Worm (Caenorhabditis elegans) whole organism, mixed stage, embryonic: ENCODE data around the gene ceh-90.
A peak's percentile ranks its signal among the peaks of the same experiment; 100 is the strongest.

Experiments used
- M03D4.4 ChIP-seq: sonication (generic microtip); optimal IDR thresholded peaks from 2 replicates; lab custom pipeline; 2017; ENCODE audit warnings: mild to moderate bottlenecking, missing genetic modification characterization, missing compliant biosample characterization
- bed-3 ChIP-seq: fragments of 200-800 bp; sonication (Bioruptor generic); optimal IDR thresholded peaks from 3 replicates; lab custom pipeline; 2018; ENCODE audit warnings: mild to moderate bottlenecking, missing genetic modification characterization, moderate library complexity, missing compliant biosample characterization
- blmp-1 ChIP-seq: fragments of 150-350 bp; optimal IDR thresholded peaks from 2 replicates; lab custom pipeline; 2014; ENCODE audit warnings: missing biosample characterization, missing genetic modification characterization
- ceh-39 ChIP-seq: fragments of 150-350 bp; optimal IDR thresholded peaks from 2 replicates; lab custom pipeline; 2014; ENCODE audit warnings: missing biosample characterization, missing genetic modification characterization
- ceh-43 ChIP-seq: fragments of 200-800 bp; sonication (Bioruptor generic); optimal IDR thresholded peaks from 2 replicates; lab custom pipeline; 2018; ENCODE audit warnings: mild to moderate bottlenecking, missing genetic modification characterization, moderate library complexity, missing compliant biosample characterization
- ceh-83 ChIP-seq: fragments of 200-800 bp; sonication (Bioruptor generic); optimal IDR thresholded peaks from 2 replicates; lab custom pipeline; 2018; ENCODE audit warnings: mild to moderate bottlenecking, missing genetic modification characterization, missing compliant biosample characterization
- ces-1 ChIP-seq: fragments of 150-350 bp; optimal IDR thresholded peaks from 2 replicates; lab custom pipeline; 2014; ENCODE audit warnings: missing biosample characterization, missing genetic modification reagents, missing genetic modification characterization
- cnd-1 ChIP-seq: fragments of 200-800 bp; sonication (Bioruptor generic); optimal IDR thresholded peaks from 2 replicates; lab custom pipeline; 2018; ENCODE audit warnings: mild to moderate bottlenecking, missing genetic modification characterization, missing compliant biosample characterization
- drap-1 ChIP-seq: fragments of 200-800 bp; sonication (Bioruptor generic); optimal IDR thresholded peaks from 3 replicates; lab custom pipeline; 2018; ENCODE audit warnings: mild to moderate bottlenecking, missing genetic modification characterization, missing compliant biosample characterization
- elt-1 ChIP-seq: sonication (generic microtip); optimal IDR thresholded peaks from 2 replicates; lab custom pipeline; 2017; ENCODE audit warnings: missing genetic modification characterization, mild to moderate bottlenecking, missing compliant biosample characterization, antibody characterized with exemption, moderate library complexity, borderline replicate concordance; ENCODE audit not compliant: insufficient read depth
- elt-3 ChIP-seq: fragments of 150-350 bp; optimal IDR thresholded peaks from 2 replicates; lab custom pipeline; 2014; ENCODE audit warnings: missing biosample characterization, missing genetic modification characterization
- flh-1 ChIP-seq: fragments of 200-800 bp; sonication (Bioruptor generic); optimal IDR thresholded peaks from 2 replicates; lab custom pipeline; 2018; ENCODE audit warnings: mild to moderate bottlenecking, missing genetic modification characterization, moderate library complexity, missing compliant biosample characterization
- ham-2 ChIP-seq: fragments of 200-800 bp; sonication (Bioruptor generic); optimal IDR thresholded peaks from 2 replicates; lab custom pipeline; 2018; ENCODE audit warnings: mild to moderate bottlenecking, missing genetic modification characterization, missing compliant biosample characterization
- lin-13 ChIP-seq: fragments of 150-350 bp; optimal IDR thresholded peaks from 2 replicates; lab custom pipeline; 2014; ENCODE audit warnings: missing biosample characterization, missing genetic modification characterization
- lin-32 ChIP-seq: fragments of 200-800 bp; sonication (Bioruptor generic); optimal IDR thresholded peaks from 2 replicates; lab custom pipeline; 2018; ENCODE audit warnings: mild to moderate bottlenecking, missing genetic modification characterization, missing compliant biosample characterization
- mab-5 ChIP-seq: fragments of 150-350 bp; optimal IDR thresholded peaks from 2 replicates; lab custom pipeline; 2014; ENCODE audit warnings: missing biosample characterization, missing genetic modification characterization
- mep-1 ChIP-seq: fragments of 150-350 bp; optimal IDR thresholded peaks from 2 replicates; lab custom pipeline; 2017; ENCODE audit warnings: missing biosample characterization, missing genetic modification reagents, missing genetic modification characterization, inconsistent platforms
- nhr-2 ChIP-seq: fragments of 150-350 bp; optimal IDR thresholded peaks from 2 replicates; lab custom pipeline; 2014; ENCODE audit warnings: missing biosample characterization, missing genetic modification characterization
- nhr-237 ChIP-seq: fragments of 150-350 bp; optimal IDR thresholded peaks from 2 replicates; lab custom pipeline; 2014; ENCODE audit warnings: missing biosample characterization, missing genetic modification characterization
- nhr-28 ChIP-seq: fragments of 150-350 bp; optimal IDR thresholded peaks from 2 replicates; lab custom pipeline; 2014; ENCODE audit warnings: missing biosample characterization, missing genetic modification characterization
- nhr-76 ChIP-seq: sonication (generic microtip); optimal IDR thresholded peaks from 2 replicates; lab custom pipeline; 2017; ENCODE audit warnings: missing biosample characterization, missing genetic modification characterization
- pha-4 ChIP-seq: fragments of 150-350 bp; optimal IDR thresholded peaks from 2 replicates; lab custom pipeline; 2018; ENCODE audit warnings: missing biosample characterization, missing genetic modification reagents, missing genetic modification characterization
- sem-2 ChIP-seq: fragments of 200-800 bp; sonication (Bioruptor generic); optimal IDR thresholded peaks from 2 replicates; lab custom pipeline; 2018; ENCODE audit warnings: mild to moderate bottlenecking, missing genetic modification characterization, missing compliant biosample characterization
- snpc-4 ChIP-seq: fragments of 150-350 bp; optimal IDR thresholded peaks from 2 replicates; lab custom pipeline; 2014; ENCODE audit warnings: missing biosample characterization, missing genetic modification characterization
- sptf-1 ChIP-seq: sonication (generic microtip); optimal IDR thresholded peaks from 2 replicates; lab custom pipeline; 2017; ENCODE audit warnings: mild to moderate bottlenecking, missing genetic modification characterization, moderate library complexity, missing compliant biosample characterization
- tbx-8 ChIP-seq: fragments of 200-800 bp; sonication (Bioruptor generic); optimal IDR thresholded peaks from 2 replicates; lab custom pipeline; 2018; ENCODE audit warnings: mild to moderate bottlenecking, missing genetic modification characterization, moderate library complexity, missing compliant biosample characterization
- unc-120 ChIP-seq: sonication (generic microtip); optimal IDR thresholded peaks from 2 replicates; lab custom pipeline; 2017; ENCODE audit warnings: missing genetic modification characterization, missing compliant biosample characterization; ENCODE audit not compliant: poor library complexity, severe bottlenecking
- unc-39 ChIP-seq: fragments of 150-350 bp; optimal IDR thresholded peaks from 2 replicates; lab custom pipeline; 2014; ENCODE audit warnings: missing biosample characterization, missing genetic modification characterization
- unc-62 ChIP-seq: fragments of 150-350 bp; optimal IDR thresholded peaks from 2 replicates; lab custom pipeline; 2014; ENCODE audit warnings: missing biosample characterization, missing genetic modification reagents, missing genetic modification characterization
- zip-8 ChIP-seq: fragments of 150-350 bp; optimal IDR thresholded peaks from 2 replicates; lab custom pipeline; 2014; ENCODE audit warnings: missing biosample characterization, missing genetic modification characterization
- ztf-11 ChIP-seq: fragments of 150-350 bp; optimal IDR thresholded peaks from 2 replicates; lab custom pipeline; 2014; ENCODE audit warnings: missing biosample characterization, missing genetic modification characterization

Gene ceh-90

DNA sequence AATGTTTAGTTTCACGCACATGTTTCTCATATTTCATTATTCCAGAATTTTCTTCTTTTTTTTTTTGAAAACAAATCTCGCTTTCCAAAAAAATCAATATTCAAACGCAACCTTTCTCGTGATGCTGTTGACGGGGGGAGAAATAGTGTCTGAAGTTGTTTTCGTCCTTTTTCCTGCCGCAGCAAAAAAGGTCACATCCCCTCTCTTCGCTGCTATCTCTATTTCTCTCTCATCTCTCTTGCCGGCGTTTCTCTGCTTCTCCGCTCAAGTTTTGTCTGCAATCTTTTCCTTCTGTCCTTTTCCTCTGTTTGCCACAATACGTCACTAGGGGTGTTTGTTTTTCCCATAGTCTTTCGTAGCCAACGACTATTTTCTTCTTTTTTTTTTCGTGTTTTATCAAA is 10.1 kb downstream of the ceh-90 start:
- TF ChIP-seq pha-4 (tag; lab: Kevin White, UChicago) (peak; percentile 37), lin-13 (no peak), drap-1 (no peak), ces-1 (GFP tag; lab: Kevin White, UChicago) (peak; percentile 22), ztf-11 (no peak), nhr-237 (tag; lab: Kevin White, UChicago) (peak; percentile 55), unc-39 (tag; lab: Kevin White, UChicago) (no peak), blmp-1 (tag; lab: Kevin White, UChicago) (no peak), mep-1 (tag; lab: Kevin White, UChicago) (peak; percentile 18), nhr-76 (no peak), tbx-8 (no peak), unc-120 (tag; lab: Kevin White, UChicago) (peak; percentile 69)
- TF ChIP-seq, all 35 proteins: peak for 5

DNA sequence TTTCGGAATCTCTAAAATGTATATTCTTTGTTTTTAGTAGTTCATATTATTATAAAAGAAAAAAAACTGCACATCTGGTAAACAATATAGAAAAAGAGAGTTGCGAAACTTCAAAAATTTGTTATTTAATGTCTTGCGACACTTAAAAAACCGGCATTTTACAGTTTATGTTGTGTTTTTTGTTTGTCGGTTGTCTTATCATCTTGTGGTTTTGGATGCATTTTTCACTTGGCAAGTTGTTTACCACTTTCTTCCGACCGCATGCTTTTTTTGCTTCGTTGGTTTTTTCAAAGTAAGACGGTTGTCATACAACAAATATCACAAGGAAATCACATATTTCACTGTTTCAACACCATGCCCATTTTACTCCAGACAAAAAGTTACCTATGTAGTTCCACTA is 11.2 kb downstream of the ceh-90 start:
- TF ChIP-seq elt-3 (tag; lab: Kevin White, UChicago) (no peak), snpc-4 (tag; lab: Kevin White, UChicago) (no peak), lin-32 (GFP tag; lab: Kevin White, UChicago) (no peak), nhr-237 (tag; lab: Kevin White, UChicago) (no peak), flh-1 (no peak), tbx-8 (no peak), zip-8 (tag; lab: Kevin White, UChicago) (no peak), nhr-76 (no peak), nhr-28 (tag; lab: Kevin White, UChicago) (no peak), ham-2 (GFP tag; lab: Kevin White, UChicago) (no peak), sem-2 (no peak), bed-3 (no peak), unc-62 (GFP tag; lab: Kevin White, UChicago) (no peak), nhr-2 (tag; lab: Kevin White, UChicago) (no peak), unc-39 (tag; lab: Kevin White, UChicago) (no peak)

- TF ChIP-seq elt-3 (tag; lab: Kevin White, UChicago) (no peak), flh-1 (no peak), sem-2 (no peak), zip-8 (tag; lab: Kevin White, UChicago) (no peak), unc-120 (tag; lab: Kevin White, UChicago) (no peak), nhr-76 (no peak), elt-1 (tag; lab: Kevin White, UChicago) (no peak), ceh-83 (no peak), M03D4.4 (no peak), lin-32 (GFP tag; lab: Kevin White, UChicago) (no peak), cnd-1 (tag; lab: Kevin White, UChicago) (no peak), unc-62 (GFP tag; lab: Kevin White, UChicago) (no peak), lin-13 (no peak), unc-39 (tag; lab: Kevin White, UChicago) (no peak), mab-5 (no peak), sptf-1 (tag; lab: Kevin White, UChicago) (no peak), nhr-28 (tag; lab: Kevin White, UChicago) (no peak)
Measured at ce11 chrX:14141896-14142392, 14.9 kb downstream of the ceh-90 start, which contains the start of gene ceh-89. ceh-89 (plus strand) TSS chrX:14141946.

ce11 chrX:14141344-14141841 is 15.4 kb downstream of the ceh-90 start:
- peak; percentile 71 for TF ChIP-seq ces-1 (GFP tag; lab: Kevin White, UChicago)
- TF ChIP-seq ztf-11 = no peak
- TF ChIP-seq elt-3 (tag; lab: Kevin White, UChicago) = no peak
- no peak for TF ChIP-seq flh-1
- peak; percentile 54 for TF ChIP-seq nhr-2 (tag; lab: Kevin White, UChicago)
- TF ChIP-seq elt-1 (tag; lab: Kevin White, UChicago) = no peak
- TF ChIP-seq, all 35 proteins: peak for 2

ce11 chrX:14140040-14140439 is 16.8 kb downstream of the ceh-90 start, which contains the start of gene nkat-1:
nkat-1 (minus strand) TSS chrX:14140140.
- TF ChIP-seq bed-3 (no peak), drap-1 (no peak), ham-2 (GFP tag; lab: Kevin White, UChicago) (no peak), ceh-43 (no peak), tbx-8 (no peak), elt-3 (tag; lab: Kevin White, UChicago) (no peak), ceh-39 (no peak)
